Worm (Caenorhabditis elegans): ENCODE results near the gene let-70.
A peak's percentile ranks its signal among the peaks of the same experiment; 100 is the strongest.

ce11 chrIV:11037118-11037719 is 44.8 kb downstream of the let-70 start:
- TF ChIP-seq nhr-11 (tag; optimal IDR thresholded peaks at IDR 0.05) (no peak), ces-1 (GFP tag; optimal IDR thresholded peaks at IDR 0.05) (peak; percentile 11)

Measured in whole organism, L4 larva.